Worm (Caenorhabditis elegans): Measurements from ENCODE around the gene T05C3.2.

T05C3.2 gene

DNA sequence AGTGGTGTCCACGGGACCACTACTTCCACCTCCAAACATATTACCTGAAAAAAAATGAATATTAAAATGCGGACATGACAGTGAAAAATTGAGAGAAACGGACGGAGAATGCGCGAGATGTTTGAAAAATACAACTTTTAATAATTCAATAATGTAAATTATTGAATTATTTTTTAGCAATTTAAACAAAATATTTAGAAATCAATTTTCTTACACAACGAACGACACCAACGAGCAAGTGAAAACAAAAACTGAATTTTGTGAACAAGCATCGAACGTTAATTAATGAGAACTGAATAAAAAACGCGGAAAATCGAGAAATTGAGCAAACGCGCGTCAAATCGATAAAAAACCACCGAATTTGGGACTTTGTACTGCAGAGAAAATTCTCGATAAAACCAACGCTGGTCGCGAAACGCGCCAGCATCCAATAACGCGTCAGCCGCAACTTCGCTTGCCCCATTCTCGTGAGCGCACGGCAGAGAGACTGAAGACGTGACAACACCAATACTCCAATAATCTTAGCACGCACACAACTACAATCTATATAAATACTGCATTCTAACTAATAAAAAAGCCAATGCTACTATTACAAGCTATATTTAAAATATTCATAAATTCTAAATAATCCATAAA, 11.4 kb downstream of the T05C3.2 start, which contains the start of the genes dnj-19 and nhr-47 (continued):
- TF ChIP-seq sox-4 (tag; optimal IDR thresholded peaks at IDR 0.05) (peak; percentile 16), syd-9 (tag; optimal IDR thresholded peaks at IDR 0.05) (peak; percentile 12), hlh-6 (tag; optimal IDR thresholded peaks at IDR 0.05) (peak; percentile 1), pha-4 (tag; optimal IDR thresholded peaks at IDR 0.05) (no peak), C38D4.7 (GFP tag; optimal IDR thresholded peaks at IDR 0.05) (peak; percentile 46), hlh-13 (GFP tag; optimal IDR thresholded peaks at IDR 0.05) (no peak), ama-1 (optimal IDR thresholded peaks at IDR 0.05) (no peak), unc-3 (GFP tag; conservative IDR thresholded peaks at IDR 0.05) (peak; percentile 54; the same call in 1 of the 2 replicates), unc-3 (tag; optimal IDR thresholded peaks at IDR 0.05) (no peak), pqm-1 (tag; optimal IDR thresholded peaks at IDR 0.05) (no peak), rnt-1 (tag; optimal IDR thresholded peaks at IDR 0.05) (peak; percentile 30), unc-55 (GFP tag; optimal IDR thresholded peaks at IDR 0.05) (peak; percentile 61), ceh-45 (GFP tag; IDR thresholded peaks at IDR 0.05) (peak; percentile 32; the same call in 1 of the 2 replicates), pag-3 (tag; optimal IDR thresholded peaks at IDR 0.05; ENCODE audit: borderline replicate concordance) (no peak), ahr-1 (tag; optimal IDR thresholded peaks at IDR 0.05) (no peak), C08G9.2 (tag; optimal IDR thresholded peaks at IDR 0.05) (no peak), F13H6.1 (tag; optimal IDR thresholded peaks at IDR 0.05) (peak; percentile 38), elt-4 (tag; optimal IDR thresholded peaks at IDR 0.05) (no peak), tbx-7 (tag; optimal IDR thresholded peaks at IDR 0.05) (no peak), fax-1 (tag; optimal IDR thresholded peaks at IDR 0.05) (no peak), ceh-48 (tag; optimal IDR thresholded peaks at IDR 0.05) (peak; percentile 88), lim-6 (tag; optimal IDR thresholded peaks at IDR 0.05) (no peak), dmd-4 (tag; optimal IDR thresholded peaks at IDR 0.05; ENCODE audit: borderline replicate concordance) (no peak), pros-1 (tag; optimal IDR thresholded peaks at IDR 0.05) (no peak), K02D7.2 (tag; optimal IDR thresholded peaks at IDR 0.05) (no peak), zip-5 (tag; optimal IDR thresholded peaks at IDR 0.05) (no peak), hlh-8 (tag; optimal IDR thresholded peaks at IDR 0.05) (no peak), madf-2 (tag; optimal IDR thresholded peaks at IDR 0.05) (peak; percentile 64), eyg-1 (tag; optimal IDR thresholded peaks at IDR 0.05) (no peak), ceh-14 (tag; optimal IDR thresholded peaks at IDR 0.05) (peak; percentile 80), pat-9 (tag; optimal IDR thresholded peaks at IDR 0.05) (peak; percentile 54), ttx-3 (tag; optimal IDR thresholded peaks at IDR 0.05) (peak; percentile 26), lin-11 (tag; optimal IDR thresholded peaks at IDR 0.05) (no peak), dve-1 (tag; optimal IDR thresholded peaks at IDR 0.05) (peak; percentile 7), nhr-11 (tag; optimal IDR thresholded peaks at IDR 0.05) (no peak), pha-2 (tag; optimal IDR thresholded peaks at IDR 0.05) (no peak), odd-2 (tag; optimal IDR thresholded peaks at IDR 0.05) (no peak), ets-4 (tag; optimal IDR thresholded peaks at IDR 0.05) (peak; percentile 27), tbx-2 (tag; optimal IDR thresholded peaks at IDR 0.05) (peak; percentile 64), Y22D7AL.16 (tag; optimal IDR thresholded peaks at IDR 0.05) (peak; percentile 49), gmeb-2 (tag; optimal IDR thresholded peaks at IDR 0.05) (peak; percentile 50)

DNA sequence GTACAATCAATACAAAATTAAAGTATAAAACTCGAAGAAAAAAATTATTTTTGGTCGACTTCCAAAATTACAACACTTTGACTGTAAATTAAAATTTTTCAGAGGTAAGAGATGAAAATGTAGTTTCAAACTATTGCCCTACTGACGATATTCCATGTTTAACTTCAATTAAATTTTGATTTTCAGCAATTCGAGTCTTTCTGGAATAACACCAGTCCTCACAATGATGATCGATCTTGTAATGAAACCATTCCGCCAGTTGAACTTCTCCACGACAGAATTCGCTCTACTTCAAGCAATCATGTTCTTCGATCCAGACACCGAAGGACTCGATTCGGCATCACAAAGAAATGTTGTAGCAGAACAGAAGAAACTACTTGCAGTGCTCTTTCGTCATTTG, 15.6 kb downstream of the T05C3.2 start:
- TF ChIP-seq hlh-8 (tag; optimal IDR thresholded peaks at IDR 0.05) (no peak), ceh-22 (tag; optimal IDR thresholded peaks at IDR 0.05) (no peak), zip-5 (tag; optimal IDR thresholded peaks at IDR 0.05) (no peak), eyg-1 (tag; optimal IDR thresholded peaks at IDR 0.05) (no peak), pros-1 (tag; optimal IDR thresholded peaks at IDR 0.05) (no peak), syd-9 (tag; optimal IDR thresholded peaks at IDR 0.05) (no peak), K02D7.2 (tag; optimal IDR thresholded peaks at IDR 0.05) (no peak), unc-3 (GFP tag; conservative IDR thresholded peaks at IDR 0.05) (no peak), unc-3 (tag; optimal IDR thresholded peaks at IDR 0.05) (no peak), tbx-7 (tag; optimal IDR thresholded peaks at IDR 0.05) (no peak), ama-1 (optimal IDR thresholded peaks at IDR 0.05) (no peak), ceh-34 (tag; optimal IDR thresholded peaks at IDR 0.05) (no peak), nhr-11 (tag; optimal IDR thresholded peaks at IDR 0.05) (no peak), ets-4 (tag; optimal IDR thresholded peaks at IDR 0.05) (no peak), ztf-16 (tag; optimal IDR thresholded peaks at IDR 0.05) (no peak), unc-42 (tag; optimal IDR thresholded peaks at IDR 0.05) (no peak), ttx-3 (tag; optimal IDR thresholded peaks at IDR 0.05) (no peak), sox-4 (tag; optimal IDR thresholded peaks at IDR 0.05) (no peak), unc-55 (GFP tag; optimal IDR thresholded peaks at IDR 0.05) (no peak)
